Fruit fly (Drosophila melanogaster): Measurements from ENCODE around the gene CG32100.

CG32100 gene

dm6 chr3L:12277054-12277879 lies 9.9 kb downstream of the CG32100 start, which contains the start of the genes Sms and INPP5E (continued):
- TF ChIP-seq tll (GFP tag; optimal IDR thresholded peaks at IDR 0.05) (no peak), CG12236 (GFP tag; optimal IDR thresholded peaks at IDR 0.05) (no peak), Lpt (GFP tag; optimal IDR thresholded peaks at IDR 0.05) (no peak), CG18011 (GFP tag; optimal IDR thresholded peaks at IDR 0.05) (peak; percentile 34), fru (optimal IDR thresholded peaks at IDR 0.05) (no peak), Neu2 (GFP tag; optimal IDR thresholded peaks at IDR 0.05; ENCODE audit: borderline replicate concordance) (no peak), GATAe (GFP tag; conservative IDR thresholded peaks at IDR 0.05) (no peak), dysf (GFP tag; IDR thresholded peaks at IDR 0.05) (peak; percentile 57; the same call in 2 of the 3 replicates), CG16779 (GFP tag; IDR thresholded peaks at IDR 0.05) (no peak), CG8478 (optimal IDR thresholded peaks at IDR 0.05) (no peak), zen2 (GFP tag; IDR thresholded peaks at IDR 0.05; ENCODE audit: partially characterized antibody) (peak; percentile 58; the same call in 2 of the 3 replicates), CG11723 (GFP tag; optimal IDR thresholded peaks at IDR 0.05) (no peak), CG4730 (GFP tag; IDR thresholded peaks at IDR 0.05) (no peak), kay (GFP tag; optimal IDR thresholded peaks at IDR 0.05) (no peak), CG3163 (GFP tag; optimal IDR thresholded peaks at IDR 0.05) (no peak), CG15011 (GFP tag; optimal IDR thresholded peaks at IDR 0.05) (no peak), CG8359 (GFP tag; optimal IDR thresholded peaks at IDR 0.05; ENCODE audit: borderline replicate concordance) (no peak), CG16813 (GFP tag; IDR thresholded peaks at IDR 0.05; ENCODE audit: partially characterized antibody) (peak; percentile 90), Ets97D (GFP tag; optimal IDR thresholded peaks at IDR 0.05) (peak; percentile 17), lab (GFP tag; optimal IDR thresholded peaks at IDR 0.05) (peak; percentile 50), CG8089 (GFP tag; optimal IDR thresholded peaks at IDR 0.05) (no peak), Tbp (GFP tag; optimal IDR thresholded peaks at IDR 0.05) (no peak), cas (GFP tag; IDR thresholded peaks at IDR 0.05) (no peak), CG10267 (tag; optimal IDR thresholded peaks at IDR 0.05) (peak; percentile 69), z (GFP tag; IDR thresholded peaks at IDR 0.05) (no peak), Asciz (GFP tag; optimal IDR thresholded peaks at IDR 0.05) (no peak), insv (GFP tag; optimal IDR thresholded peaks at IDR 0.05) (peak in 1 of 2 experiments; percentile 29), CG30431 (GFP tag; optimal IDR thresholded peaks at IDR 0.05) (no peak), CG7271 (tag; optimal IDR thresholded peaks at IDR 0.05) (peak; percentile 27), mld (GFP tag; IDR thresholded peaks at IDR 0.05; ENCODE audit: partially characterized antibody) (peak; percentile 72), Six4 (GFP tag; optimal IDR thresholded peaks at IDR 0.05) (peak; percentile 41), peb (GFP tag; IDR thresholded peaks at IDR 0.05) (no peak), vvl (GFP tag; IDR thresholded peaks at IDR 0.05) (peak; percentile 38), pzg (GFP tag; optimal IDR thresholded peaks at IDR 0.05) (peak; percentile 31), lov (optimal IDR thresholded peaks at IDR 0.05) (no peak), lov (GFP tag; IDR thresholded peaks at IDR 0.05) (peak; percentile 32; the same call in 1 of the 3 replicates), sima (GFP tag; optimal IDR thresholded peaks at IDR 0.05) (no peak), ap (GFP tag; IDR thresholded peaks at IDR 0.05) (no peak), Abd-B (GFP tag; optimal IDR thresholded peaks at IDR 0.05) (peak; percentile 44), CG32767 (GFP tag; IDR thresholded peaks at IDR 0.05) (no peak), jigr1 (GFP tag; IDR thresholded peaks at IDR 0.05) (peak; percentile 83; the same call in 1 of the 3 replicates), D (optimal IDR thresholded peaks at IDR 0.05) (no peak), D (GFP tag; optimal IDR thresholded peaks at IDR 0.05) (no peak), zfh1 (GFP tag; IDR thresholded peaks at IDR 0.05) (peak; percentile 46; the same call in 1 of the 3 replicates), unpg (GFP tag; optimal IDR thresholded peaks at IDR 0.05) (peak; percentile 44), twi (tag; optimal IDR thresholded peaks at IDR 0.05) (peak; percentile 3), crc (GFP tag; optimal IDR thresholded peaks at IDR 0.05) (no peak), Stat92E (GFP tag; optimal IDR thresholded peaks at IDR 0.05) (no peak), chm (GFP tag; IDR thresholded peaks at IDR 0.05) (no peak), CG18619 (GFP tag; optimal IDR thresholded peaks at IDR 0.05) (peak; percentile 64)

Measured in whole organism, embryonic.